ENCODE assay signal across 4 worm cellular contexts in genomic region chrIV:2388949-2389495, ce11.
TF ChIP-seq lines count a peak whose summit lies in the region.

trap-3 (plus strand) TSS chrIV:2389445.

TF ChIP-seq in whole organism, L2 larva, 48 proteins besides CTCF, POLR2A, EP300 and RAD21 (continues in another document):
- TF ChIP-seq crh-2 (tag; optimal IDR thresholded peaks at IDR 0.05; lab: Kevin White, UChicago) (peak; percentile 98), lin-11 (tag; optimal IDR thresholded peaks at IDR 0.05; lab: Kevin White, UChicago) (peak; percentile 95), sem-4 (tag; optimal IDR thresholded peaks at IDR 0.05; lab: Kevin White, UChicago) (peak; percentile 73), blmp-1 (tag; optimal IDR thresholded peaks at IDR 0.05; lab: Kevin White, UChicago; ENCODE audit: insufficient read depth) (peak; percentile 90), nhr-12 (tag; optimal IDR thresholded peaks at IDR 0.05; lab: Kevin White, UChicago) (peak; percentile 54), nhr-77 (tag; optimal IDR thresholded peaks at IDR 0.05; lab: Kevin White, UChicago) (peak; percentile 26), R02D3.7 (tag; optimal IDR thresholded peaks at IDR 0.05; lab: Kevin White, UChicago) (peak; percentile 44), peb-1 (tag; optimal IDR thresholded peaks at IDR 0.05; lab: Kevin White, UChicago) (no peak), elt-3 (tag; optimal IDR thresholded peaks at IDR 0.05; lab: Kevin White, UChicago) (no peak), sma-9 (GFP tag; optimal IDR thresholded peaks at IDR 0.05; lab: Kevin White, UChicago) (peak; percentile 89), sma-9 (tag; optimal IDR thresholded peaks at IDR 0.05; lab: Kevin White, UChicago) (no peak), lsy-2 (tag; optimal IDR thresholded peaks at IDR 0.05; lab: Kevin White, UChicago) (peak; percentile 92 to 97), nhr-21 (tag; optimal IDR thresholded peaks at IDR 0.05; lab: Kevin White, UChicago) (peak; percentile 95), egl-27 (tag; optimal IDR thresholded peaks at IDR 0.05; lab: Kevin White, UChicago) (peak; percentile 86), nhr-23 (tag; optimal IDR thresholded peaks at IDR 0.05; lab: Kevin White, UChicago) (no peak), mbf-1 (tag; optimal IDR thresholded peaks at IDR 0.05; lab: Kevin White, UChicago) (no peak), unc-62 (GFP tag; optimal IDR thresholded peaks at IDR 0.05; lab: Kevin White, UChicago) (no peak), skn-1 (tag; optimal IDR thresholded peaks at IDR 0.05; lab: Kevin White, UChicago) (peak; percentile 29), ceh-82 (tag; optimal IDR thresholded peaks at IDR 0.05; lab: Kevin White, UChicago) (peak; percentile 79), C34F6.9 (tag; optimal IDR thresholded peaks at IDR 0.05; lab: Kevin White, UChicago) (peak; percentile 94), gmeb-1 (tag; optimal IDR thresholded peaks at IDR 0.05; lab: Kevin White, UChicago) (peak; percentile 89), nhr-10 (tag; optimal IDR thresholded peaks at IDR 0.05; lab: Kevin White, UChicago) (peak; percentile 86), nhr-25 (tag; optimal IDR thresholded peaks at IDR 0.05; lab: Kevin White, UChicago) (peak; percentile 97)

TF ChIP-seq in whole organism, L4 larva, 104 proteins besides CTCF, POLR2A, EP300 and RAD21 (continues in another document):
- peak; percentile 98 for TF ChIP-seq hmg-1.1 (GFP tag; IDR thresholded peaks at IDR 0.05; lab: Robert Waterston, UW)
- TF ChIP-seq Y105C5A.15 (GFP tag; IDR thresholded peaks at IDR 0.05; lab: Robert Waterston, UW): peak; percentile 71; the same call in 1 of the 2 replicates
- peak; percentile 82 for TF ChIP-seq set-16 (GFP tag; IDR thresholded peaks at IDR 0.05; lab: Robert Waterston, UW)
- TF ChIP-seq nhr-42 (GFP tag; IDR thresholded peaks at IDR 0.05; lab: Robert Waterston, UW): peak; percentile 93
- TF ChIP-seq T26A8.4 (GFP tag; IDR thresholded peaks at IDR 0.05; lab: Robert Waterston, UW): peak; percentile 97
- TF ChIP-seq mxl-3 (GFP tag; optimal IDR thresholded peaks at IDR 0.05; lab: Kevin White, UChicago): peak; percentile 98
- TF ChIP-seq ceh-28 (tag; optimal IDR thresholded peaks at IDR 0.05; lab: Kevin White, UChicago): no peak
- TF ChIP-seq php-3 (GFP tag; IDR thresholded peaks at IDR 0.05; lab: Robert Waterston, UW): peak; percentile 85
- TF ChIP-seq aha-1 (tag; lab: Kevin White, UChicago): peak; percentile 99
- TF ChIP-seq jun-1 (tag; optimal IDR thresholded peaks at IDR 0.05; lab: Kevin White, UChicago): peak; percentile 90
- no peak for TF ChIP-seq attf-4 (tag; optimal IDR thresholded peaks at IDR 0.05; lab: Kevin White, UChicago)
- peak; percentile 92 for TF ChIP-seq egl-43 (GFP tag; IDR thresholded peaks at IDR 0.05; lab: Robert Waterston, UW)
- TF ChIP-seq madf-5 (GFP tag; IDR thresholded peaks at IDR 0.05; lab: Robert Waterston, UW): 0 out of 4 replicates have a peak, but pooled peaks of 1 of the 2 experiments have one; percentile 28
- peak; percentile 1 for TF ChIP-seq pqm-1 (tag; optimal IDR thresholded peaks at IDR 0.05; lab: Kevin White, UChicago)
- peak; percentile 93 for TF ChIP-seq madf-9 (GFP tag; conservative IDR thresholded peaks at IDR 0.05; lab: Robert Waterston, UW)
- TF ChIP-seq unc-130 (GFP tag; optimal IDR thresholded peaks at IDR 0.05; lab: Kevin White, UChicago): peak; percentile 90
- TF ChIP-seq lin-1 (GFP tag; IDR thresholded peaks at IDR 0.05; lab: Robert Waterston, UW): peak; percentile 94
- 0 out of 2 replicates have a peak, but pooled peaks have one; percentile 33 for TF ChIP-seq Y75B8A.6 (GFP tag; IDR thresholded peaks at IDR 0.05; lab: Robert Waterston, UW)
- peak in 1 of 2 experiments; percentile 85 for TF ChIP-seq mdl-1 (tag; optimal IDR thresholded peaks at IDR 0.05; lab: Kevin White, UChicago)
- peak; percentile 79 for TF ChIP-seq mxl-2 (GFP tag; conservative IDR thresholded peaks at IDR 0.05; lab: Robert Waterston, UW)
- TF ChIP-seq nhr-77 (tag; optimal IDR thresholded peaks at IDR 0.05; lab: Kevin White, UChicago): peak; percentile 89
- TF ChIP-seq nhr-28 (tag; optimal IDR thresholded peaks at IDR 0.05; lab: Kevin White, UChicago): peak; percentile 92
- TF ChIP-seq vab-7 (GFP tag; IDR thresholded peaks at IDR 0.05; lab: Robert Waterston, UW): peak; percentile 75

TF ChIP-seq in whole organism, late embryonic, 69 proteins besides CTCF, POLR2A, EP300 and RAD21 (continues in another document):
- TF ChIP-seq sox-2 (GFP tag; IDR thresholded peaks at IDR 0.05; lab: Robert Waterston, UW): no peak
- no peak for TF ChIP-seq C38D4.7 (GFP tag; optimal IDR thresholded peaks at IDR 0.05; lab: Kevin White, UChicago)
- TF ChIP-seq ceh-6 (GFP tag; optimal IDR thresholded peaks at IDR 0.05; lab: Kevin White, UChicago): peak; percentile 31
- TF ChIP-seq dmd-4 (tag; optimal IDR thresholded peaks at IDR 0.05; lab: Kevin White, UChicago; ENCODE audit: borderline replicate concordance): no peak
- TF ChIP-seq K02D7.2 (tag; optimal IDR thresholded peaks at IDR 0.05; lab: Kevin White, UChicago): no peak
- TF ChIP-seq sox-4 (tag; optimal IDR thresholded peaks at IDR 0.05; lab: Kevin White, UChicago): no peak
- TF ChIP-seq unc-55 (GFP tag; optimal IDR thresholded peaks at IDR 0.05; lab: Kevin White, UChicago): no peak
- TF ChIP-seq pax-1 (tag; optimal IDR thresholded peaks at IDR 0.05; lab: Kevin White, UChicago): peak; percentile 73
- TF ChIP-seq nhr-232 (tag; optimal IDR thresholded peaks at IDR 0.05; lab: Kevin White, UChicago): no peak
- peak; percentile 40 for TF ChIP-seq ttx-3 (tag; optimal IDR thresholded peaks at IDR 0.05; lab: Kevin White, UChicago)
- peak; percentile 52 for TF ChIP-seq madf-2 (tag; optimal IDR thresholded peaks at IDR 0.05; lab: Kevin White, UChicago)
- no peak for TF ChIP-seq pag-3 (tag; optimal IDR thresholded peaks at IDR 0.05; lab: Kevin White, UChicago; ENCODE audit: borderline replicate concordance)
- TF ChIP-seq lin-11 (tag; optimal IDR thresholded peaks at IDR 0.05; lab: Kevin White, UChicago): no peak
- no peak for TF ChIP-seq fkh-6 (tag; optimal IDR thresholded peaks at IDR 0.05; lab: Kevin White, UChicago)
- peak; percentile 2 for TF ChIP-seq K09A11.1 (tag; optimal IDR thresholded peaks at IDR 0.05; lab: Kevin White, UChicago; ENCODE audit: insufficient read depth)
- no peak for TF ChIP-seq che-1 (tag; optimal IDR thresholded peaks at IDR 0.05; lab: Kevin White, UChicago)
- TF ChIP-seq dve-1 (tag; optimal IDR thresholded peaks at IDR 0.05; lab: Kevin White, UChicago): peak; percentile 58
- TF ChIP-seq C08G9.2 (tag; optimal IDR thresholded peaks at IDR 0.05; lab: Kevin White, UChicago): peak; percentile 48
- peak; percentile 73 for TF ChIP-seq ztf-16 (tag; optimal IDR thresholded peaks at IDR 0.05; lab: Kevin White, UChicago)
- no peak for TF ChIP-seq lim-6 (tag; optimal IDR thresholded peaks at IDR 0.05; lab: Kevin White, UChicago)
- no peak for TF ChIP-seq pha-4 (tag; optimal IDR thresholded peaks at IDR 0.05; lab: Kevin White, UChicago)
- TF ChIP-seq unc-86 (tag; optimal IDR thresholded peaks at IDR 0.05; lab: Kevin White, UChicago): peak; percentile 48
- no peak for TF ChIP-seq fax-1 (tag; optimal IDR thresholded peaks at IDR 0.05; lab: Kevin White, UChicago)
- TF ChIP-seq hlh-6 (tag; optimal IDR thresholded peaks at IDR 0.05; lab: Kevin White, UChicago): no peak
- peak; percentile 79 for TF ChIP-seq pros-1 (tag; optimal IDR thresholded peaks at IDR 0.05; lab: Kevin White, UChicago)
- no peak for TF ChIP-seq fkh-10 (GFP tag; optimal IDR thresholded peaks at IDR 0.05; lab: Kevin White, UChicago)

TF ChIP-seq in whole organism, mixed stage, embryonic, 35 proteins besides CTCF, POLR2A, EP300 and RAD21 (continues in another document):
- peak; percentile 93 for TF ChIP-seq nhr-237 (tag; optimal IDR thresholded peaks at IDR 0.05; lab: Kevin White, UChicago)
- peak; percentile 76 for TF ChIP-seq drap-1 (GFP tag; optimal IDR thresholded peaks at IDR 0.05; lab: Kevin White, UChicago)
- TF ChIP-seq ces-1 (GFP tag; optimal IDR thresholded peaks at IDR 0.05; lab: Kevin White, UChicago): peak; percentile 53
- TF ChIP-seq mep-1 (tag; optimal IDR thresholded peaks at IDR 0.05; lab: Kevin White, UChicago): peak; percentile 93
- TF ChIP-seq lsy-2 (tag; optimal IDR thresholded peaks at IDR 0.05; lab: Kevin White, UChicago): peak; percentile 93
- TF ChIP-seq sptf-1 (tag; optimal IDR thresholded peaks at IDR 0.05; lab: Kevin White, UChicago): peak; percentile 80
- TF ChIP-seq snpc-4 (tag; optimal IDR thresholded peaks at IDR 0.05; lab: Kevin White, UChicago): no peak
- peak; percentile 32 for TF ChIP-seq ztf-11 (tag; optimal IDR thresholded peaks at IDR 0.05; lab: Kevin White, UChicago)
- TF ChIP-seq M03D4.4 (tag; optimal IDR thresholded peaks at IDR 0.05; lab: Kevin White, UChicago): peak; percentile 82
- TF ChIP-seq ceh-83 (GFP tag; optimal IDR thresholded peaks at IDR 0.05; lab: Kevin White, UChicago): no peak
- peak; percentile 16 for TF ChIP-seq tbx-8 (GFP tag; optimal IDR thresholded peaks at IDR 0.05; lab: Kevin White, UChicago)
- TF ChIP-seq nhr-28 (tag; optimal IDR thresholded peaks at IDR 0.05; lab: Kevin White, UChicago): no peak
- TF ChIP-seq elt-1 (tag; optimal IDR thresholded peaks at IDR 0.05; lab: Kevin White, UChicago; ENCODE audit: borderline replicate concordance, insufficient read depth): no peak
- TF ChIP-seq unc-62 (GFP tag; optimal IDR thresholded peaks at IDR 0.05; lab: Kevin White, UChicago): peak; percentile 58
- TF ChIP-seq ceh-39 (tag; optimal IDR thresholded peaks at IDR 0.05; lab: Kevin White, UChicago): peak; percentile 74
- TF ChIP-seq ham-2 (GFP tag; optimal IDR thresholded peaks at IDR 0.05; lab: Kevin White, UChicago): peak; percentile 72
- no peak for TF ChIP-seq unc-39 (tag; optimal IDR thresholded peaks at IDR 0.05; lab: Kevin White, UChicago)
- TF ChIP-seq lin-13 (tag; optimal IDR thresholded peaks at IDR 0.05; lab: Kevin White, UChicago): peak; percentile 99
- TF ChIP-seq nhr-76 (tag; optimal IDR thresholded peaks at IDR 0.05; lab: Kevin White, UChicago): no peak
- no peak for TF ChIP-seq zip-8 (tag; optimal IDR thresholded peaks at IDR 0.05; lab: Kevin White, UChicago)
- peak; percentile 99 for TF ChIP-seq pha-4 (tag; optimal IDR thresholded peaks at IDR 0.05; lab: Kevin White, UChicago)
- no peak for TF ChIP-seq bed-3 (GFP tag; optimal IDR thresholded peaks at IDR 0.05; lab: Kevin White, UChicago)
- no peak for TF ChIP-seq mab-5 (tag; optimal IDR thresholded peaks at IDR 0.05; lab: Kevin White, UChicago)
- TF ChIP-seq hlh-1 (tag; optimal IDR thresholded peaks at IDR 0.05; lab: Kevin White, UChicago): peak; percentile 46
- peak; percentile 25 for TF ChIP-seq ceh-43 (GFP tag; optimal IDR thresholded peaks at IDR 0.05; lab: Kevin White, UChicago)
- TF ChIP-seq mls-2 (tag; optimal IDR thresholded peaks at IDR 0.05; lab: Kevin White, UChicago): peak; percentile 34
- TF ChIP-seq sem-2 (GFP tag; optimal IDR thresholded peaks at IDR 0.05; lab: Kevin White, UChicago): no peak
- no peak for TF ChIP-seq blmp-1 (tag; optimal IDR thresholded peaks at IDR 0.05; lab: Kevin White, UChicago)
- peak; percentile 14 for TF ChIP-seq nhr-2 (tag; optimal IDR thresholded peaks at IDR 0.05; lab: Kevin White, UChicago)
- TF ChIP-seq flh-1 (GFP tag; optimal IDR thresholded peaks at IDR 0.05; lab: Kevin White, UChicago): no peak
